Worm (Caenorhabditis elegans) whole organism, L4 larva: ENCODE results near the gene rei-2.

ENCODE experiments used
- T20F7.1 ChIP-seq: fragments of 200-800 bp; sonication (Bioruptor generic); optimal IDR thresholded peaks from 2 replicates; lab custom pipeline; 2018; ENCODE audit warnings: mild to moderate bottlenecking, missing genetic modification characterization, missing compliant biosample characterization
- Y105C5A.15 ChIP-seq: fragments of 200-800 bp; sonication (Bioruptor generic); IDR thresholded peaks from 2 replicates; pipeline ENCODE4 v1.3.6; 2022; ENCODE audit warnings: missing genetic modification characterization, missing compliant biosample characterization
- arid-1 ChIP-seq: fragments of 200-800 bp; sonication (Bioruptor generic); conservative IDR thresholded peaks from 2 replicates; pipeline ENCODE4 v1.3.6; 2022; ENCODE audit warnings: missing genetic modification reagents, missing genetic modification characterization, missing compliant biosample characterization
- daf-19 ChIP-seq: fragments of 200-800 bp; sonication (Bioruptor generic); conservative IDR thresholded peaks from 2 replicates; pipeline ENCODE4 v1.3.6; 2022; ENCODE audit warnings: missing genetic modification characterization, missing compliant biosample characterization
- dmd-6 ChIP-seq: fragments of 200-800 bp; sonication (Bioruptor generic); IDR thresholded peaks from 2 replicates; pipeline ENCODE4 v1.3.6; 2022; ENCODE audit warnings: missing genetic modification reagents, missing genetic modification characterization, missing compliant biosample characterization
- dve-1 ChIP-seq: sonication (generic microtip); optimal IDR thresholded peaks from 2 replicates; lab custom pipeline; 2017; ENCODE audit warnings: antibody characterized with exemption, mild to moderate bottlenecking, missing genetic modification characterization, missing compliant biosample characterization; ENCODE audit not compliant: insufficient read depth
- gei-8 ChIP-seq: fragments of 200-800 bp; sonication (Bioruptor generic); optimal IDR thresholded peaks from 2 replicates; lab custom pipeline; 2018; ENCODE audit warnings: mild to moderate bottlenecking, missing genetic modification characterization, missing compliant biosample characterization
- hif-1 ChIP-seq, 2 experiments: sonication (generic microtip); optimal IDR thresholded peaks; 2 replicates each; lab custom pipeline; 2016 to 2017; ENCODE audit warnings: missing compliant biosample characterization in 2 of 2, missing genetic modification characterization in 2 of 2, missing genetic modification reagents in 2 of 2, missing genotype in 2 of 2, mild to moderate bottlenecking in 1 of 2
- hlh-11 ChIP-seq: fragments of 200-800 bp; sonication (Bioruptor generic); optimal IDR thresholded peaks from 2 replicates; lab custom pipeline; 2018; ENCODE audit warnings: mild to moderate bottlenecking, missing genetic modification characterization, missing compliant biosample characterization
- lin-15B ChIP-seq: fragments of 150-350 bp; sonication (generic microtip); optimal IDR thresholded peaks from 3 replicates; lab custom pipeline; 2014; ENCODE audit warnings: missing biosample characterization, missing genetic modification characterization
- lin-39 ChIP-seq: fragments of 150-350 bp; optimal IDR thresholded peaks from 2 replicates; lab custom pipeline; 2014; ENCODE audit warnings: missing biosample characterization, missing genetic modification reagents, missing genetic modification characterization
- mdl-1 ChIP-seq, 2 experiments: fragments of 150-350 bp in 1 of 2; sonication (generic microtip) in 1 of 2; optimal IDR thresholded peaks; 2 replicates each; lab custom pipeline; 2014 to 2017; ENCODE audit warnings: missing biosample characterization in 2 of 2, missing genetic modification characterization in 2 of 2
- mdt-29 ChIP-seq: fragments of 200-800 bp; sonication (Bioruptor generic); IDR thresholded peaks from 2 replicates; pipeline ENCODE4 v1.3.6; 2022; ENCODE audit warnings: missing genetic modification reagents, missing genetic modification characterization, missing compliant biosample characterization
- mep-1 ChIP-seq: fragments of 150-350 bp; sonication (generic microtip); optimal IDR thresholded peaks from 3 replicates; lab custom pipeline; 2014; ENCODE audit warnings: missing biosample characterization, missing genetic modification characterization
- mxl-3 ChIP-seq: fragments of 200-800 bp; sonication (Bioruptor generic); optimal IDR thresholded peaks from 2 replicates; lab custom pipeline; 2018; ENCODE audit warnings: mild to moderate bottlenecking, missing genetic modification characterization, missing compliant biosample characterization
- nhr-28 ChIP-seq: fragments of 150-350 bp; optimal IDR thresholded peaks from 2 replicates; lab custom pipeline; 2014; ENCODE audit warnings: missing biosample characterization, missing genetic modification characterization
- rbr-2 ChIP-seq: sonication (generic microtip); optimal IDR thresholded peaks from 2 replicates; lab custom pipeline; 2016; ENCODE audit warnings: missing genotype, missing genetic modification characterization, missing compliant biosample characterization
- spr-3 ChIP-seq: fragments of 200-800 bp; sonication (Bioruptor generic); optimal IDR thresholded peaks from 2 replicates; lab custom pipeline; 2018; ENCODE audit warnings: mild to moderate bottlenecking, missing genetic modification characterization, missing compliant biosample characterization
- zip-2 ChIP-seq: fragments of 150-350 bp; optimal IDR thresholded peaks from 2 replicates; lab custom pipeline; 2014; ENCODE audit warnings: missing biosample characterization, missing genetic modification characterization

Gene rei-2

ce11 chrX:1035039-1035598, 52.8 kb downstream of the rei-2 start, which contains the start of the genes stau-1 and sec-22 (continued):
- TF ChIP-seq mdt-29 (GFP tag; lab: Robert Waterston, UW) (no peak), spr-3 (no peak), lin-15B (no peak), lin-39 (tag; lab: Kevin White, UChicago) (no peak), hif-1 (tag; optimal IDR thresholded peaks at IDR 0.05; lab: Kevin White, UChicago) (peak in 1 of 2 experiments; percentile 41), hlh-11 (tag; lab: Kevin White, UChicago) (peak; percentile 34), arid-1 (GFP tag; lab: Robert Waterston, UW) (no peak), zip-2 (tag; lab: Kevin White, UChicago) (no peak), dmd-6 (peak; percentile 19; the same call in 1 of the 2 replicates), nhr-28 (tag; lab: Kevin White, UChicago) (peak; percentile 52), gei-8 (GFP tag; lab: Kevin White, UChicago) (no peak), T20F7.1 (GFP tag; lab: Kevin White, UChicago) (no peak), Y105C5A.15 (GFP tag; lab: Robert Waterston, UW) (no peak), daf-19 (no peak), rbr-2 (tag; lab: Kevin White, UChicago) (peak; percentile 1), mxl-3 (GFP tag; lab: Kevin White, UChicago) (peak; percentile 47), dve-1 (tag; lab: Kevin White, UChicago) (peak; percentile 58), mdl-1 (tag; optimal IDR thresholded peaks at IDR 0.05; lab: Kevin White, UChicago) (no peak), mep-1 (tag; lab: Kevin White, UChicago) (peak; percentile 71)
- TF ChIP-seq, all 104 proteins: peak for 16
